Worm (Caenorhabditis elegans): ENCODE data around the gene dgk-1.

DNA sequence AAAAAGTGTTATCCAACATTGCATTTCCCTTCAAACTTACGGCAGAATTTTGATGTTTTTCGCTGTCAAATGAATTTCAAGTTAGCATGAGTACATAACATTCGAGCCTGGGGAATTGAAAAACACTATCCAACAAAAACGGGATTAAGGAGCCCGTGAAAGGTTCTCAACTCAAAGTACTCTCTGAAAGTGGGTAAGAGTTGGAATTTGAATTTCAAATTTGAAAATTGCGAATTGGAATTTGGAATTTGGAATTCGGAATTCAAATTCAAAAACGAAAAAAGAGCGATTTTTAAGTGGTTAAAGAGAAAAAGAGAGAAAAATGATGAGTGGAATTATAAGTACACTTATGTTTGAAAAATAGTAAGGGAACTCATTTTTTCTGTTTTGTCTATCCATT, at the start of gene dgk-1, which contains the start of gene C09E10.3:
- no peak for TF ChIP-seq him-1 (tag; optimal IDR thresholded peaks at IDR 0.05)
- TF ChIP-seq W03F9.2 (tag; optimal IDR thresholded peaks at IDR 0.05): no peak
- TF ChIP-seq dao-5 (tag; optimal IDR thresholded peaks at IDR 0.05): no peak
